Worm (Caenorhabditis elegans): Measurements from ENCODE around the gene nspg-7.1.
A peak's percentile ranks its signal among the peaks of the same experiment; 100 is the strongest.

nspg-7.1 gene

ce11 chrIV:9333007-9333406 is 2.4 kb upstream of the nspg-7.1 start:
- TF ChIP-seq elt-2 (tag; optimal IDR thresholded peaks at IDR 0.05) = peak; percentile 93
- no peak for TF ChIP-seq skn-1 (tag; optimal IDR thresholded peaks at IDR 0.05)
- TF ChIP-seq nhr-28 (tag; optimal IDR thresholded peaks at IDR 0.05) = no peak
- TF ChIP-seq sea-2 (GFP tag; optimal IDR thresholded peaks at IDR 0.05) = no peak
- no peak for TF ChIP-seq nfya-1 (tag; optimal IDR thresholded peaks at IDR 0.05; ENCODE audit: insufficient read depth)
- TF ChIP-seq nhr-25 (tag; optimal IDR thresholded peaks at IDR 0.05) = no peak
- no peak for TF ChIP-seq nhr-67 (tag; optimal IDR thresholded peaks at IDR 0.05)
- no peak for TF ChIP-seq ceh-16 (tag; optimal IDR thresholded peaks at IDR 0.05)
- no peak for TF ChIP-seq egl-27 (tag; optimal IDR thresholded peaks at IDR 0.05)
- no peak for TF ChIP-seq jun-1 (tag; optimal IDR thresholded peaks at IDR 0.05)
- no peak for TF ChIP-seq ama-1 (optimal IDR thresholded peaks at IDR 0.05)
- no peak for TF ChIP-seq elt-3 (tag; optimal IDR thresholded peaks at IDR 0.05)
- TF ChIP-seq daf-12 (tag; optimal IDR thresholded peaks at IDR 0.05) = no peak
- TF ChIP-seq pqm-1 (tag; optimal IDR thresholded peaks at IDR 0.05) = peak; percentile 57

ce11 chrIV:9327706-9328105 is 2.9 kb downstream of the nspg-7.1 start, which contains the start of gene clec-183:
TSS of gene clec-183 (plus strand) at chrIV:9328006.
- TF ChIP-seq ztf-4 (tag; optimal IDR thresholded peaks at IDR 0.05) = no peak
- no peak for TF ChIP-seq lin-39 (tag; optimal IDR thresholded peaks at IDR 0.05)
- TF ChIP-seq elt-1 (tag; optimal IDR thresholded peaks at IDR 0.05) = no peak

ce11 chrIV:9323989-9324506 is 6.6 kb downstream of the nspg-7.1 start, which contains the start of the genes nspg-11 and F49C12.15:
TSS of gene nspg-11 (minus strand) at chrIV:9324089.
TSS of gene F49C12.15 (plus strand) at chrIV:9324456.
- TF ChIP-seq snpc-4 (tag; optimal IDR thresholded peaks at IDR 0.05) (no peak), elt-2 (tag; optimal IDR thresholded peaks at IDR 0.05) (peak; percentile 10), unc-39 (tag; optimal IDR thresholded peaks at IDR 0.05) (no peak)

DNA sequence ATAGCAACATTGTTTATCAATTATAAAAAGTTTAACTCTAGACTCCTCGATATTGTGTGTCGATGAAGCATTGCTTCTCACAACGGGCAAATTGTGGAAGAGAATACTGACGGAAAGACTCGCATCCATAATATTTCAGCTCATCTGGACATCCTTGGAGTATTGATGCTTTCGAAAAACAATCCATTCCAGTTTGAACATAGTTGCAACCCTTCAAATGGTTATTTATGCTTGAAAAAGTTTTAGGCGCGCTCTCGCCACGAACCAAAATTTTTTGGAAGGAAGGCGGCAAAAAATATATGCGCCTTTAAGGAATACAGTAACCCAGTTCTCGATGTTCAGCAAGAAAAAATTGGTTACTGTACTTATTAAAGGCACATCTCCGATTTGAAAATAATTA is 8.2 kb downstream of the nspg-7.1 start:
- TF ChIP-seq daf-12 (tag; optimal IDR thresholded peaks at IDR 0.05) (no peak), zag-1 (tag; optimal IDR thresholded peaks at IDR 0.05) (no peak), sea-2 (GFP tag; optimal IDR thresholded peaks at IDR 0.05) (no peak), skn-1 (tag; optimal IDR thresholded peaks at IDR 0.05) (no peak), nfya-1 (tag; optimal IDR thresholded peaks at IDR 0.05; ENCODE audit: insufficient read depth) (no peak), snpc-4 (tag; optimal IDR thresholded peaks at IDR 0.05) (no peak), ama-1 (optimal IDR thresholded peaks at IDR 0.05) (peak; percentile 58), hmg-11 (tag; optimal IDR thresholded peaks at IDR 0.05) (no peak), ztf-11 (tag; optimal IDR thresholded peaks at IDR 0.05) (no peak), ceh-9 (tag; optimal IDR thresholded peaks at IDR 0.05) (no peak), jun-1 (tag; optimal IDR thresholded peaks at IDR 0.05) (no peak), pha-4 (tag; optimal IDR thresholded peaks at IDR 0.05) (no peak), pqm-1 (tag; optimal IDR thresholded peaks at IDR 0.05) (no peak), fkh-2 (tag; optimal IDR thresholded peaks at IDR 0.05) (no peak), elt-2 (tag; optimal IDR thresholded peaks at IDR 0.05) (peak; percentile 20), unc-39 (tag; optimal IDR thresholded peaks at IDR 0.05) (no peak), fkh-10 (GFP tag; optimal IDR thresholded peaks at IDR 0.05) (no peak), lsy-12 (tag; optimal IDR thresholded peaks at IDR 0.05) (no peak), unc-62 (GFP tag; optimal IDR thresholded peaks at IDR 0.05) (no peak), nhr-25 (tag; optimal IDR thresholded peaks at IDR 0.05) (no peak), tbx-2 (tag; optimal IDR thresholded peaks at IDR 0.05) (peak; percentile 2), nhr-43 (tag; optimal IDR thresholded peaks at IDR 0.05; ENCODE audit: poor library complexity, severe bottlenecking) (peak; percentile 43)

ce11 chrIV:9321039-9321851 is 9.4 kb downstream of the nspg-7.1 start, which contains the start of the genes F49C12.12 and vha-17:
TSS of gene F49C12.12 (minus strand) at chrIV:9321089.
TSS of gene vha-17 (plus strand) at chrIV:9321801.
- peak; percentile 9 for TF ChIP-seq lin-15B (tag; optimal IDR thresholded peaks at IDR 0.05)
- no peak for TF ChIP-seq nhr-77 (tag; optimal IDR thresholded peaks at IDR 0.05)
- TF ChIP-seq nhr-67 (tag; optimal IDR thresholded peaks at IDR 0.05) = no peak
- no peak for TF ChIP-seq fkh-10 (GFP tag; optimal IDR thresholded peaks at IDR 0.05)
- no peak for TF ChIP-seq egl-27 (tag; optimal IDR thresholded peaks at IDR 0.05)
- no peak for TF ChIP-seq ceh-16 (tag; optimal IDR thresholded peaks at IDR 0.05)
- TF ChIP-seq skn-1 (tag; optimal IDR thresholded peaks at IDR 0.05) = peak; percentile 5
- TF ChIP-seq lin-39 (tag; optimal IDR thresholded peaks at IDR 0.05) = no peak
- TF ChIP-seq nhr-11 (tag; optimal IDR thresholded peaks at IDR 0.05) = no peak
- no peak for TF ChIP-seq nhr-76 (tag; optimal IDR thresholded peaks at IDR 0.05)
- TF ChIP-seq egl-5 (tag; optimal IDR thresholded peaks at IDR 0.05) = no peak
- no peak for TF ChIP-seq ZK546.5 (tag; optimal IDR thresholded peaks at IDR 0.05)
- no peak for TF ChIP-seq unc-62 (GFP tag; optimal IDR thresholded peaks at IDR 0.05)
- no peak for TF ChIP-seq aly-2 (tag; optimal IDR thresholded peaks at IDR 0.05)
- no peak for TF ChIP-seq ceh-82 (tag; optimal IDR thresholded peaks at IDR 0.05)
- TF ChIP-seq ztf-4 (tag; optimal IDR thresholded peaks at IDR 0.05) = no peak
- no peak for TF ChIP-seq sea-2 (GFP tag; optimal IDR thresholded peaks at IDR 0.05)
- TF ChIP-seq fkh-2 (tag; optimal IDR thresholded peaks at IDR 0.05) = no peak
- TF ChIP-seq ceh-28 (tag; optimal IDR thresholded peaks at IDR 0.05) = peak; percentile 38
- peak; percentile 22 for TF ChIP-seq pha-4 (tag; optimal IDR thresholded peaks at IDR 0.05)
- no peak for TF ChIP-seq R02D3.7 (tag; optimal IDR thresholded peaks at IDR 0.05)
- TF ChIP-seq nhr-25 (tag; optimal IDR thresholded peaks at IDR 0.05) = no peak
- no peak for TF ChIP-seq pqm-1 (tag; optimal IDR thresholded peaks at IDR 0.05)
- TF ChIP-seq lsy-12 (tag; optimal IDR thresholded peaks at IDR 0.05) = no peak
- TF ChIP-seq eor-1 (tag; optimal IDR thresholded peaks at IDR 0.05) = no peak
- peak; percentile 0 for TF ChIP-seq hmg-11 (tag; optimal IDR thresholded peaks at IDR 0.05)

All from whole organism, L3 larva.